Worm (Caenorhabditis elegans) whole organism, midembryonic: ENCODE data around the gene rmh-2.

Source experiments
- flt-1 ChIP-seq: fragments of 200-800 bp; sonication (Bioruptor generic); IDR thresholded peaks from 2 replicates; pipeline ENCODE4 v1.3.6; 2022; ENCODE audit warnings: missing genetic modification characterization, missing compliant biosample characterization
- klf-2 ChIP-seq: fragments of 200-800 bp; sonication (Bioruptor generic); conservative IDR thresholded peaks from 2 replicates; pipeline ENCODE4 v1.3.6; 2022; ENCODE audit warnings: missing genetic modification reagents, missing genetic modification characterization, missing compliant biosample characterization
- med-1 ChIP-seq: sonication (generic microtip); optimal IDR thresholded peaks from 2 replicates; lab custom pipeline; 2017; ENCODE audit warnings: missing genetic modification characterization, mild to moderate bottlenecking, missing compliant biosample characterization, antibody characterized with exemption, missing genetic modification reagents; ENCODE audit not compliant: insufficient read depth
- ref-1 ChIP-seq: fragments of 200-800 bp; sonication (Bioruptor generic); conservative IDR thresholded peaks from 2 replicates; pipeline ENCODE4 v1.3.6; 2022; ENCODE audit warnings: missing genetic modification reagents, missing genetic modification characterization, missing compliant biosample characterization

DNA sequence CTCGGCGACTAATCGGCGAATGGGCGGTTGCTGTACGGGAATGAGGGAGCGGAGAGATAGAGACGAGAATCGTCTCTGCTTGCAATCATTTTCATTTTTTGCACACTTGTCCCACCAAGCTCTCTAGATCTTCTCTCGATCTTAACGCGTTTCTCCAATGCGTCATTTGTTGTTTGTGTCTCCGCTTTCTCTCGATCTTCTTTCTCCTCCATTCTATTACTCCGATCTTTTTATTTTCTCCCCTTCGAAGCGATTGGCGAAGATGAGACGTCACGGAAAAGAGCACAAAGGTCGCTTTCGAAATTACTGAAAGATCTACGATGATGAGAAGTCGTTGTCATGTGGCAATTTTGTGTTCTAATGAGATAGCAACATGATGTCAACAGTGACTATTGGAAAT lies 28.1 kb upstream of the rmh-2 start:
- TF ChIP-seq ref-1 (GFP tag; lab: Robert Waterston, UW) (no peak), klf-2 (GFP tag; lab: Robert Waterston, UW) (no peak), flt-1 (GFP tag; lab: Robert Waterston, UW) (no peak), med-1 (no peak)
